Fruit fly (Drosophila melanogaster) whole organism, embryonic: Measurements from ENCODE around the gene Grasp65.

ENCODE experiments used
- Bgb ChIP-seq: fragments of 200-800 bp; sonication (Bioruptor generic); IDR thresholded peaks from 2 replicates; pipeline ENCODE4 v1.3.6; 2022; ENCODE audit warnings: missing biosample characterization, missing genetic modification characterization; ENCODE audit not compliant: partially characterized antibody
- Blimp-1 ChIP-seq: fragments of 200-800 bp; sonication (Bioruptor generic); optimal IDR thresholded peaks from 3 replicates; lab custom pipeline; 2018; ENCODE audit warnings: missing biosample characterization, missing genetic modification characterization, mild to moderate bottlenecking, moderate library complexity, missing genetic modification reagents
- C15 ChIP-seq: fragments of 200-800 bp; sonication (Bioruptor generic); IDR thresholded peaks from 3 replicates; pipeline ENCODE4 v1.3.6; 2022; ENCODE audit warnings: missing biosample characterization, missing genetic modification characterization
- CG11085 ChIP-seq: fragments of 200-800 bp; sonication (Bioruptor generic); IDR thresholded peaks from 2 replicates; pipeline ENCODE4 v1.3.6; 2022; ENCODE audit warnings: missing biosample characterization, missing genetic modification characterization
- CG13123 ChIP-seq: fragments of 200-800 bp; sonication (Bioruptor generic); optimal IDR thresholded peaks from 2 replicates; lab custom pipeline; 2016; ENCODE audit warnings: missing biosample characterization, missing genetic modification characterization
- CG13424 ChIP-seq: fragments of 200-800 bp; sonication (Bioruptor generic); optimal IDR thresholded peaks from 2 replicates; lab custom pipeline; 2019; ENCODE audit warnings: missing biosample characterization, mild to moderate bottlenecking, missing genetic modification characterization, moderate library complexity
- CG1603 ChIP-seq: fragments of 200-800 bp; sonication (Bioruptor generic); optimal IDR thresholded peaks from 2 replicates; lab custom pipeline; 2019; ENCODE audit warnings: missing biosample characterization, mild to moderate bottlenecking, missing genetic modification characterization, moderate library complexity
- CG17612 ChIP-seq: fragments of 200-800 bp; sonication (Bioruptor generic); IDR thresholded peaks from 2 replicates; pipeline ENCODE4 v1.3.6; 2022; ENCODE audit warnings: missing biosample characterization, missing genetic modification characterization
- CG18619 ChIP-seq: fragments of 200-800 bp; sonication (Bioruptor generic); optimal IDR thresholded peaks from 3 replicates; lab custom pipeline; 2017; ENCODE audit warnings: missing biosample characterization, mild to moderate bottlenecking, missing genetic modification characterization
- CG2889 ChIP-seq: fragments of 200-800 bp; sonication (Bioruptor generic); IDR thresholded peaks from 3 replicates; pipeline ENCODE4 v1.3.6; 2022; ENCODE audit warnings: missing biosample characterization, missing genetic modification characterization
- CG5180 ChIP-seq: fragments of 200-800 bp; sonication (Bioruptor generic); optimal IDR thresholded peaks from 3 replicates; lab custom pipeline; 2017; ENCODE audit warnings: missing biosample characterization, missing genetic modification characterization, mild to moderate bottlenecking, moderate library complexity, missing genetic modification reagents
- CG5953 ChIP-seq: fragments of 200-800 bp; sonication (Bioruptor generic); IDR thresholded peaks from 2 replicates; pipeline ENCODE4 v1.3.6; 2022; ENCODE audit warnings: missing biosample characterization, missing genetic modification characterization
- CG6765 ChIP-seq: fragments of 200-800 bp; sonication (Bioruptor generic); optimal IDR thresholded peaks from 3 replicates; lab custom pipeline; 2017; ENCODE audit warnings: missing biosample characterization, mild to moderate bottlenecking, missing genetic modification characterization
- CG7271 ChIP-seq: fragments of 200-800 bp; sonication (Bioruptor generic); optimal IDR thresholded peaks from 2 replicates; lab custom pipeline; 2018; ENCODE audit warnings: missing biosample characterization, mild to moderate bottlenecking, missing genetic modification characterization, moderate library complexity
- CG9609 ChIP-seq: fragments of 200-800 bp; sonication (Bioruptor generic); optimal IDR thresholded peaks from 3 replicates; lab custom pipeline; 2016; ENCODE audit warnings: missing biosample characterization, missing genetic modification characterization
- CG9727 ChIP-seq: fragments of 200-800 bp; sonication (Bioruptor generic); optimal IDR thresholded peaks from 3 replicates; lab custom pipeline; 2017; ENCODE audit warnings: missing biosample characterization, mild to moderate bottlenecking, missing genetic modification characterization
- CHES-1-like ChIP-seq: fragments of 200-800 bp; sonication (Bioruptor generic); optimal IDR thresholded peaks from 2 replicates; lab custom pipeline; 2016; ENCODE audit warnings: missing biosample characterization, missing genetic modification characterization
- Drgx ChIP-seq: fragments of 200-800 bp; sonication (Bioruptor generic); IDR thresholded peaks from 2 replicates; pipeline ENCODE4 v1.3.6; 2022; ENCODE audit warnings: missing biosample characterization, missing genetic modification characterization
- Hmx ChIP-seq: fragments of 200-800 bp; sonication (Bioruptor generic); optimal IDR thresholded peaks from 2 replicates; lab custom pipeline; 2016; ENCODE audit warnings: missing biosample characterization, missing genetic modification characterization
- NK7.1 ChIP-seq: fragments of 200-800 bp; sonication (Bioruptor generic); optimal IDR thresholded peaks from 3 replicates; lab custom pipeline; 2016; ENCODE audit warnings: missing biosample characterization, missing genetic modification characterization
- NfI ChIP-seq: fragments of 200-800 bp; sonication (Bioruptor generic); optimal IDR thresholded peaks from 3 replicates; lab custom pipeline; 2018; ENCODE audit warnings: missing biosample characterization, mild to moderate bottlenecking, missing genetic modification characterization, moderate library complexity
- Pdp1 ChIP-seq, 2 experiments: fragments of 200-800 bp; sonication (Bioruptor generic); optimal IDR thresholded peaks; 3 replicates each; lab custom pipeline; 2016; ENCODE audit warnings: missing biosample characterization in 2 of 2, missing genetic modification characterization in 2 of 2, mild to moderate bottlenecking in 1 of 2, moderate library complexity in 1 of 2
- Usf ChIP-seq: fragments of 200-800 bp; sonication (Bioruptor generic); optimal IDR thresholded peaks from 2 replicates; lab custom pipeline; 2017; ENCODE audit warnings: missing genotype, missing biosample characterization, missing genetic modification characterization
- al ChIP-seq: fragments of 200-800 bp; sonication (Bioruptor generic); IDR thresholded peaks from 2 replicates; pipeline ENCODE4 v1.3.6; 2022; ENCODE audit warnings: missing biosample characterization, missing genetic modification characterization
- ash1 ChIP-seq: fragments of 200-800 bp; sonication (Bioruptor generic); optimal IDR thresholded peaks from 2 replicates; lab custom pipeline; 2018; ENCODE audit warnings: missing biosample characterization, mild to moderate bottlenecking, missing genetic modification characterization
- bigmax ChIP-seq: fragments of 200-800 bp; sonication (Bioruptor generic); optimal IDR thresholded peaks from 2 replicates; lab custom pipeline; 2018; ENCODE audit warnings: missing biosample characterization, mild to moderate bottlenecking, missing genetic modification characterization
- chinmo ChIP-seq: fragments of 200-800 bp; sonication (Bioruptor generic); IDR thresholded peaks from 4 replicates; pipeline ENCODE4 v1.3.6; 2022; ENCODE audit warnings: missing biosample characterization, missing genetic modification characterization; ENCODE audit not compliant: partially characterized antibody
- dpn ChIP-seq, 2 experiments: fragments of 200-800 bp; sonication (Bioruptor generic); optimal IDR thresholded peaks; 3 replicates each; lab custom pipeline; 2016; ENCODE audit warnings: missing biosample characterization in 2 of 2, missing genetic modification characterization in 2 of 2
- ewg ChIP-seq: fragments of 200-800 bp; sonication (Bioruptor generic); optimal IDR thresholded peaks from 3 replicates; lab custom pipeline; 2017; ENCODE audit warnings: mild to moderate bottlenecking, missing biosample characterization, missing genetic modification reagents, missing genetic modification characterization
- eyg ChIP-seq: fragments of 200-800 bp; sonication (Bioruptor generic); optimal IDR thresholded peaks from 3 replicates; lab custom pipeline; 2016; ENCODE audit warnings: missing biosample characterization, missing genetic modification characterization
- fd102C ChIP-seq: fragments of 200-800 bp; sonication (Bioruptor generic); optimal IDR thresholded peaks from 2 replicates; lab custom pipeline; 2018; ENCODE audit warnings: missing biosample characterization, mild to moderate bottlenecking, missing genetic modification characterization, moderate library complexity
- ftz-f1 ChIP-seq: fragments of 200-800 bp; sonication (Bioruptor generic); optimal IDR thresholded peaks from 2 replicates; lab custom pipeline; 2016; ENCODE audit warnings: missing biosample characterization, missing genetic modification characterization
- gt ChIP-seq: fragments of 200-800 bp; sonication (Bioruptor generic); IDR thresholded peaks from 2 replicates; pipeline ENCODE4 v1.3.6; 2022; ENCODE audit warnings: missing biosample characterization, missing genetic modification characterization
- lov ChIP-seq, 2 experiments: fragments of 200-800 bp in 1 of 2; fragments of >200 bp in 1 of 2; sonication (Bioruptor generic) in 1 of 2; IDR thresholded peaks in 1 of 2; optimal IDR thresholded peaks in 1 of 2; 2 replicates in 1 of 2; 3 replicates in 1 of 2; pipeline versions ENCODE4 v1.3.6 to Lab custom; 2017 to 2022; ENCODE audit warnings: missing biosample characterization in 1 of 2, missing genetic modification characterization in 1 of 2
- luna ChIP-seq: fragments of 200-800 bp; sonication (Bioruptor generic); optimal IDR thresholded peaks from 2 replicates; lab custom pipeline; 2016; ENCODE audit warnings: missing biosample characterization, missing genetic modification characterization
- maf-S ChIP-seq: fragments of 200-800 bp; sonication (Bioruptor generic); optimal IDR thresholded peaks from 2 replicates; lab custom pipeline; 2016; ENCODE audit warnings: missing biosample characterization, missing genetic modification characterization
- odd ChIP-seq: fragments of 200-800 bp; sonication (Bioruptor generic); optimal IDR thresholded peaks from 2 replicates; lab custom pipeline; 2017; ENCODE audit warnings: missing biosample characterization, mild to moderate bottlenecking, missing genetic modification characterization
- p53 ChIP-seq: fragments of 200-800 bp; sonication (Bioruptor generic); optimal IDR thresholded peaks from 2 replicates; lab custom pipeline; 2016; ENCODE audit warnings: missing biosample characterization, missing genetic modification characterization
- pan ChIP-seq, 4 experiments: fragments of >200 bp in 3 of 4; fragments of 200-800 bp in 1 of 4; sonication (Bioruptor generic) in 1 of 4; optimal IDR thresholded peaks in 3 of 4; IDR thresholded peaks in 1 of 4; 2 replicates each; pipeline versions ENCODE4 v1.3.6 to Lab custom; 2017 to 2022; ENCODE audit warnings: missing biosample characterization in 2 of 4, missing genetic modification characterization in 2 of 4, mixed read lengths in 1 of 4
- prd ChIP-seq, 3 experiments: fragments of >200 bp in 2 of 3; fragments of 200-800 bp in 1 of 3; sonication (Bioruptor generic) in 1 of 3; optimal IDR thresholded peaks in 2 of 3; IDR thresholded peaks in 1 of 3; 2 replicates in 2 of 3; 3 replicates in 1 of 3; pipeline versions ENCODE4 v1.3.6 to Lab custom; 2017 to 2022; ENCODE audit warnings: missing biosample characterization in 1 of 3, missing genetic modification characterization in 1 of 3
- pum ChIP-seq: fragments of 200-800 bp; sonication (Bioruptor generic); optimal IDR thresholded peaks from 2 replicates; lab custom pipeline; 2016; ENCODE audit warnings: missing biosample characterization, missing genetic modification characterization
- rib ChIP-seq: fragments of 200-800 bp; sonication (Bioruptor generic); IDR thresholded peaks from 2 replicates; pipeline ENCODE4 v1.3.6; 2022; ENCODE audit warnings: missing biosample characterization, missing genetic modification characterization
- seq ChIP-seq: fragments of 200-800 bp; sonication (Bioruptor generic); IDR thresholded peaks from 2 replicates; pipeline ENCODE4 v1.3.6; 2022; ENCODE audit warnings: missing biosample characterization, missing genetic modification characterization
- slou ChIP-seq: fragments of 200-800 bp; sonication (Bioruptor generic); optimal IDR thresholded peaks from 3 replicates; lab custom pipeline; 2016; ENCODE audit warnings: missing biosample characterization, missing genetic modification characterization
- sqz ChIP-seq: fragments of 200-800 bp; sonication (Bioruptor generic); optimal IDR thresholded peaks from 3 replicates; lab custom pipeline; 2018; ENCODE audit warnings: missing biosample characterization, mild to moderate bottlenecking, missing genetic modification characterization
- zen ChIP-seq: fragments of 200-800 bp; sonication (Bioruptor generic); optimal IDR thresholded peaks from 3 replicates; lab custom pipeline; 2018; ENCODE audit warnings: missing biosample characterization, mild to moderate bottlenecking, missing genetic modification characterization, moderate library complexity

Gene Grasp65

dm6 chr3L:19922833-19923745 is 1.7 kb upstream of the Grasp65 start, which contains the start of gene Pfdn6 (continued):
- TF ChIP-seq dpn (GFP tag; optimal IDR thresholded peaks at IDR 0.05; lab: Kevin White, UChicago) (peak; percentile 54 to 85), CG5180 (GFP tag; lab: Kevin White, UChicago) (no peak), fd102C (GFP tag; lab: Kevin White, UChicago) (no peak), luna (GFP tag; lab: Kevin White, UChicago) (no peak), p53 (no peak), ewg (peak; percentile 78), zen (tag; lab: Kevin White, UChicago) (peak; percentile 89), Bgb (peak; percentile 73), gt (GFP tag; lab: Robert Waterston, UW) (peak; percentile 70), CG18619 (GFP tag; lab: Kevin White, UChicago) (peak; percentile 81), C15 (GFP tag; lab: Robert Waterston, UW) (peak; percentile 37; the same call in 1 of the 3 replicates), NK7.1 (GFP tag; lab: Kevin White, UChicago) (no peak), rib (GFP tag; lab: Robert Waterston, UW) (no peak), ash1 (no peak), Blimp-1 (GFP tag; lab: Kevin White, UChicago) (peak; percentile 82), Pdp1 (GFP tag; optimal IDR thresholded peaks at IDR 0.05; lab: Kevin White, UChicago) (peak; percentile 51 to 62), maf-S (GFP tag; lab: Kevin White, UChicago) (peak; percentile 72), CHES-1-like (GFP tag; lab: Kevin White, UChicago) (peak; percentile 62), ftz-f1 (no peak), odd (GFP tag; lab: Kevin White, UChicago) (no peak), CG9727 (GFP tag; lab: Kevin White, UChicago) (peak; percentile 79), Hmx (GFP tag; lab: Kevin White, UChicago) (no peak), pum (GFP tag; lab: Kevin White, UChicago) (peak; percentile 36), CG1603 (peak; percentile 89), CG17612 (GFP tag; lab: Robert Waterston, UW) (no peak), al (peak; percentile 54; the same call in 1 of the 2 replicates), Drgx (peak; percentile 55; the same call in 1 of the 2 replicates), CG13123 (GFP tag; lab: Kevin White, UChicago) (peak; percentile 13), CG5953 (GFP tag; lab: Robert Waterston, UW) (peak; percentile 49; the same call in 1 of the 2 replicates), seq (GFP tag; lab: Robert Waterston, UW) (peak; percentile 57; the same call in 1 of the 2 replicates), CG7271 (tag; lab: Kevin White, UChicago) (peak; percentile 54), CG2889 (GFP tag; lab: Robert Waterston, UW) (peak; percentile 83; the same call in 2 of the 3 replicates), NfI (GFP tag; lab: Kevin White, UChicago) (peak; percentile 80), eyg (peak; percentile 52), CG13424 (peak; percentile 94), slou (GFP tag; lab: Kevin White, UChicago) (no peak), Usf (peak; percentile 17), chinmo (GFP tag; lab: Robert Waterston, UW) (no peak), CG11085 (0 out of 2 replicates have a peak, but pooled peaks have one; percentile 15), CG6765 (no peak), CG9609 (GFP tag; lab: Kevin White, UChicago) (peak; percentile 90), lov (optimal IDR thresholded peaks at IDR 0.05; lab: Kevin White, UChicago) (no peak), lov (GFP tag; IDR thresholded peaks at IDR 0.05; lab: Robert Waterston, UW) (peak; percentile 37; the same call in 1 of the 3 replicates), bigmax (GFP tag; lab: Kevin White, UChicago) (no peak), pan (optimal IDR thresholded peaks at IDR 0.05; lab: Kevin White, UChicago) (no peak), pan (GFP tag; optimal IDR thresholded peaks at IDR 0.05 in 1 of 2, IDR thresholded peaks at IDR 0.05 in 1 of 2) (peak in 1 of 2 experiments; percentile 83), prd (optimal IDR thresholded peaks at IDR 0.05; lab: Kevin White, UChicago) (no peak), prd (GFP tag; IDR thresholded peaks at IDR 0.05; lab: Robert Waterston, UW) (peak; percentile 83), sqz (GFP tag; lab: Kevin White, UChicago) (no peak)
